Fruit fly (Drosophila melanogaster): Measurements from ENCODE around the gene CG15011.

The CG15011 gene

dm6 chr3L:4269208-4269607 is 10.3 kb upstream of the CG15011 start:
- no peak for TF ChIP-seq CG32121 (GFP tag; IDR thresholded peaks at IDR 0.05)
- no peak for TF ChIP-seq rn (GFP tag; IDR thresholded peaks at IDR 0.05)

- TF ChIP-seq Snoo (tag; optimal IDR thresholded peaks at IDR 0.05) (no peak), CG15710 (tag; optimal IDR thresholded peaks at IDR 0.05) (no peak), CG32121 (GFP tag; IDR thresholded peaks at IDR 0.05) (no peak), Ets98B (GFP tag; IDR thresholded peaks at IDR 0.05) (no peak), CG34367 (tag; optimal IDR thresholded peaks at IDR 0.05) (no peak), CG4496 (GFP tag; IDR thresholded peaks at IDR 0.05) (no peak), EcR (GFP tag; optimal IDR thresholded peaks at IDR 0.05) (no peak), gl (tag; optimal IDR thresholded peaks at IDR 0.05) (no peak), rn (GFP tag; IDR thresholded peaks at IDR 0.05) (no peak), CG13204 (GFP tag; optimal IDR thresholded peaks at IDR 0.05) (no peak), CG8301 (tag; optimal IDR thresholded peaks at IDR 0.05) (no peak), CG8159 (tag; optimal IDR thresholded peaks at IDR 0.05) (no peak), CG10348 (GFP tag; IDR thresholded peaks at IDR 0.05) (no peak), Pif1B (GFP tag; optimal IDR thresholded peaks at IDR 0.05) (no peak), D1 (tag; optimal IDR thresholded peaks at IDR 0.05) (no peak), CG14655 (GFP tag; optimal IDR thresholded peaks at IDR 0.05) (no peak), CG17806 (tag; optimal IDR thresholded peaks at IDR 0.05) (no peak), Pif1A (GFP tag; optimal IDR thresholded peaks at IDR 0.05) (no peak)
Measured at dm6 chr3L:4267403-4267802, 8.5 kb upstream of the CG15011 start, which contains the start of gene CG33764. TSS of gene CG33764 (minus strand) at chr3L:4267503.

dm6 chr3L:4265836-4266235 is 6.9 kb upstream of the CG15011 start:
- TF ChIP-seq CG14655 (GFP tag; optimal IDR thresholded peaks at IDR 0.05), result no peak

- TF ChIP-seq gl (tag; optimal IDR thresholded peaks at IDR 0.05), result no peak
- TF ChIP-seq CG13204 (GFP tag; optimal IDR thresholded peaks at IDR 0.05), result no peak
- TF ChIP-seq D1 (tag; optimal IDR thresholded peaks at IDR 0.05), result no peak
- no peak for TF ChIP-seq fd96Ca (GFP tag; IDR thresholded peaks at IDR 0.05)
- no peak for TF ChIP-seq EcR (GFP tag; optimal IDR thresholded peaks at IDR 0.05)
- no peak for TF ChIP-seq Snoo (tag; optimal IDR thresholded peaks at IDR 0.05)
Measured at dm6 chr3L:4264963-4265362, 6.0 kb upstream of the CG15011 start.

dm6 chr3L:4263502-4263901 is 4.5 kb upstream of the CG15011 start, which contains the start of gene CG1273:
TSS of gene CG1273 (plus strand) at chr3L:4263719.
- TF ChIP-seq CG8159 (tag; optimal IDR thresholded peaks at IDR 0.05) (no peak), CG10348 (GFP tag; IDR thresholded peaks at IDR 0.05) (no peak), rn (GFP tag; IDR thresholded peaks at IDR 0.05) (no peak), CG14655 (GFP tag; optimal IDR thresholded peaks at IDR 0.05) (no peak), D1 (tag; optimal IDR thresholded peaks at IDR 0.05) (no peak), EcR (GFP tag; optimal IDR thresholded peaks at IDR 0.05) (no peak), Snoo (tag; optimal IDR thresholded peaks at IDR 0.05) (no peak), CG15710 (tag; optimal IDR thresholded peaks at IDR 0.05) (no peak), Ets98B (GFP tag; IDR thresholded peaks at IDR 0.05) (no peak), CG13204 (GFP tag; optimal IDR thresholded peaks at IDR 0.05) (no peak), CG32121 (GFP tag; IDR thresholded peaks at IDR 0.05) (no peak), CG34367 (tag; optimal IDR thresholded peaks at IDR 0.05) (no peak), CG17806 (tag; optimal IDR thresholded peaks at IDR 0.05) (no peak), Pif1B (GFP tag; optimal IDR thresholded peaks at IDR 0.05) (no peak), CG8301 (tag; optimal IDR thresholded peaks at IDR 0.05) (no peak), fd96Ca (GFP tag; IDR thresholded peaks at IDR 0.05) (no peak)

dm6 chr3L:4262384-4262783 is 3.4 kb upstream of the CG15011 start, which contains the start of the genes CG11586 and VhaM9.7-a:
TSS of gene CG11586 (minus strand) at chr3L:4262470.
TSS of gene VhaM9.7-a (plus strand) at chr3L:4262705.
- TF ChIP-seq EcR (GFP tag; optimal IDR thresholded peaks at IDR 0.05) (no peak), CG34367 (tag; optimal IDR thresholded peaks at IDR 0.05) (no peak), D1 (tag; optimal IDR thresholded peaks at IDR 0.05) (no peak), CG15710 (tag; optimal IDR thresholded peaks at IDR 0.05) (no peak), CG14655 (GFP tag; optimal IDR thresholded peaks at IDR 0.05) (no peak), Ets98B (GFP tag; IDR thresholded peaks at IDR 0.05) (no peak), CG8159 (tag; optimal IDR thresholded peaks at IDR 0.05) (no peak), CG13204 (GFP tag; optimal IDR thresholded peaks at IDR 0.05) (no peak), Pif1A (GFP tag; optimal IDR thresholded peaks at IDR 0.05) (no peak), CG4496 (GFP tag; IDR thresholded peaks at IDR 0.05) (no peak), gl (tag; optimal IDR thresholded peaks at IDR 0.05) (no peak), Snoo (tag; optimal IDR thresholded peaks at IDR 0.05) (no peak)

- TF ChIP-seq CG10348 (GFP tag; IDR thresholded peaks at IDR 0.05), result no peak
- no peak for TF ChIP-seq gl (tag; optimal IDR thresholded peaks at IDR 0.05)
- no peak for TF ChIP-seq CG8159 (tag; optimal IDR thresholded peaks at IDR 0.05)
- TF ChIP-seq fd96Ca (GFP tag; IDR thresholded peaks at IDR 0.05), result no peak
- no peak for TF ChIP-seq CG13204 (GFP tag; optimal IDR thresholded peaks at IDR 0.05)
- TF ChIP-seq CG17806 (tag; optimal IDR thresholded peaks at IDR 0.05), result no peak
- TF ChIP-seq Ets98B (GFP tag; IDR thresholded peaks at IDR 0.05), result no peak
- no peak for TF ChIP-seq CG14655 (GFP tag; optimal IDR thresholded peaks at IDR 0.05)
- no peak for TF ChIP-seq D1 (tag; optimal IDR thresholded peaks at IDR 0.05)
Measured at dm6 chr3L:4261177-4261576, 2.2 kb upstream of the CG15011 start.

dm6 chr3L:4254301-4254834 is 4.6 kb downstream of the CG15011 start, which contains the start of the genes ago and CG1265:
TSS of gene ago (minus strand) at chr3L:4254306.
TSS of gene CG1265 (plus strand) at chr3L:4254776.
- TF ChIP-seq CG32121 (GFP tag; IDR thresholded peaks at IDR 0.05) (no peak), CG10348 (GFP tag; IDR thresholded peaks at IDR 0.05) (no peak), CG8159 (tag; optimal IDR thresholded peaks at IDR 0.05) (peak; percentile 39), CG9948 (tag; optimal IDR thresholded peaks at IDR 0.05) (peak; percentile 6), CG14655 (GFP tag; optimal IDR thresholded peaks at IDR 0.05) (no peak), CG17806 (tag; optimal IDR thresholded peaks at IDR 0.05) (peak; percentile 20), Snoo (tag; optimal IDR thresholded peaks at IDR 0.05) (peak; percentile 37), Ets98B (GFP tag; IDR thresholded peaks at IDR 0.05) (0 out of 2 replicates have a peak, but pooled peaks have one; percentile 1), fd96Ca (GFP tag; IDR thresholded peaks at IDR 0.05) (no peak), CG8301 (tag; optimal IDR thresholded peaks at IDR 0.05) (no peak), CG12605 (GFP tag; IDR thresholded peaks at IDR 0.05) (no peak), D1 (tag; optimal IDR thresholded peaks at IDR 0.05) (no peak), CG15710 (tag; optimal IDR thresholded peaks at IDR 0.05) (peak; percentile 44), CG4496 (GFP tag; IDR thresholded peaks at IDR 0.05) (peak; percentile 20; the same call in 2 of the 3 replicates), CG13204 (GFP tag; optimal IDR thresholded peaks at IDR 0.05) (no peak), Pif1B (GFP tag; optimal IDR thresholded peaks at IDR 0.05) (no peak)

Measured in whole organism, pupa.